Worm (Caenorhabditis elegans) whole organism, L3 larva: Measurements from ENCODE around the gene Y39A1A.27.

Experiments
- ama-1 ChIP-seq: fragments of 150-350 bp; optimal IDR thresholded peaks from 2 replicates; lab custom pipeline; 2018
- ceh-16 ChIP-seq: sonication (generic microtip); optimal IDR thresholded peaks from 2 replicates; lab custom pipeline; 2017; ENCODE audit warnings: missing biosample characterization, missing genetic modification characterization
- ceh-28 ChIP-seq: fragments of 150-350 bp; optimal IDR thresholded peaks from 2 replicates; lab custom pipeline; 2014; ENCODE audit warnings: missing biosample characterization, missing genetic modification reagents, missing genetic modification characterization
- ceh-9 ChIP-seq: sonication (generic microtip); optimal IDR thresholded peaks from 2 replicates; lab custom pipeline; 2018; ENCODE audit warnings: missing biosample characterization, missing genetic modification characterization
- egl-5 ChIP-seq: fragments of 150-350 bp; optimal IDR thresholded peaks from 2 replicates; lab custom pipeline; 2017; ENCODE audit warnings: missing biosample characterization, missing genetic modification reagents, missing genetic modification characterization, inconsistent platforms
- elt-1 ChIP-seq: fragments of 150-350 bp; optimal IDR thresholded peaks from 2 replicates; lab custom pipeline; 2014; ENCODE audit warnings: missing biosample characterization, missing genetic modification characterization
- elt-2 ChIP-seq: sonication (generic microtip); optimal IDR thresholded peaks from 2 replicates; lab custom pipeline; 2016; ENCODE audit warnings: missing genetic modification reagents, mild to moderate bottlenecking, missing genetic modification characterization, missing compliant biosample characterization
- elt-3 ChIP-seq, 3 experiments: fragments of 150-350 bp in 1 of 3; sonication (generic microtip) in 2 of 3; optimal IDR thresholded peaks; 2 replicates in 2 of 3; 4 replicates in 1 of 3; lab custom pipeline; 2014 to 2017; ENCODE audit warnings: missing biosample characterization in 3 of 3, missing genetic modification characterization in 3 of 3
- fkh-10 ChIP-seq: sonication (generic microtip); optimal IDR thresholded peaks from 2 replicates; lab custom pipeline; 2017; ENCODE audit warnings: missing biosample characterization, missing genetic modification reagents, missing genetic modification characterization
- fkh-2 ChIP-seq: fragments of 150-350 bp; optimal IDR thresholded peaks from 2 replicates; lab custom pipeline; 2014; ENCODE audit warnings: missing biosample characterization, missing genetic modification reagents, missing genetic modification characterization
- fos-1 ChIP-seq: fragments of 150-350 bp; optimal IDR thresholded peaks from 2 replicates; lab custom pipeline; 2014; ENCODE audit warnings: missing biosample characterization, missing genetic modification characterization
- hmg-11 ChIP-seq: sonication (generic microtip); optimal IDR thresholded peaks from 2 replicates; lab custom pipeline; 2016; ENCODE audit warnings: missing genetic modification characterization, missing compliant biosample characterization
- jun-1 ChIP-seq: fragments of 150-350 bp; optimal IDR thresholded peaks from 2 replicates; lab custom pipeline; 2014; ENCODE audit warnings: missing biosample characterization, missing genetic modification reagents, missing genetic modification characterization
- lin-15B ChIP-seq: fragments of 150-350 bp; optimal IDR thresholded peaks from 2 replicates; lab custom pipeline; 2014; ENCODE audit warnings: missing biosample characterization, missing genetic modification characterization
- lin-39 ChIP-seq: fragments of 150-350 bp; optimal IDR thresholded peaks from 2 replicates; lab custom pipeline; 2018; ENCODE audit warnings: missing biosample characterization, missing genetic modification reagents, missing genetic modification characterization
- lsy-12 ChIP-seq: sonication (generic microtip); optimal IDR thresholded peaks from 2 replicates; lab custom pipeline; 2016; ENCODE audit warnings: mild to moderate bottlenecking, missing genetic modification characterization, missing compliant biosample characterization
- mdl-1 ChIP-seq: fragments of 150-350 bp; optimal IDR thresholded peaks from 2 replicates; lab custom pipeline; 2014; ENCODE audit warnings: missing biosample characterization, missing genetic modification characterization
- mml-1 ChIP-seq: fragments of 150-350 bp; sonication (generic microtip); optimal IDR thresholded peaks from 3 replicates; lab custom pipeline; 2014; ENCODE audit warnings: missing biosample characterization, missing genetic modification characterization
- nfya-1 ChIP-seq: sonication (generic microtip); optimal IDR thresholded peaks from 2 replicates; lab custom pipeline; 2017; ENCODE audit warnings: missing genetic modification characterization, mild to moderate bottlenecking, missing compliant biosample characterization, antibody characterized with exemption, moderate library complexity; ENCODE audit not compliant: insufficient read depth
- nhr-11 ChIP-seq: fragments of 150-350 bp; optimal IDR thresholded peaks from 2 replicates; lab custom pipeline; 2014; ENCODE audit warnings: missing biosample characterization, missing genetic modification characterization
- nhr-12 ChIP-seq: fragments of 150-350 bp; optimal IDR thresholded peaks from 2 replicates; lab custom pipeline; 2014; ENCODE audit warnings: missing biosample characterization, missing genetic modification characterization
- nhr-23 ChIP-seq: fragments of 150-350 bp; optimal IDR thresholded peaks from 2 replicates; lab custom pipeline; 2014; ENCODE audit warnings: missing biosample characterization, missing genetic modification reagents, missing genetic modification characterization
- nhr-237 ChIP-seq: fragments of 150-350 bp; optimal IDR thresholded peaks from 2 replicates; lab custom pipeline; 2014; ENCODE audit warnings: missing biosample characterization, missing genetic modification characterization
- nhr-25 ChIP-seq: sonication (generic microtip); optimal IDR thresholded peaks from 2 replicates; lab custom pipeline; 2017; ENCODE audit warnings: missing biosample characterization, missing genetic modification characterization
- nhr-28 ChIP-seq: fragments of 150-350 bp; optimal IDR thresholded peaks from 2 replicates; lab custom pipeline; 2014; ENCODE audit warnings: missing biosample characterization, missing genetic modification characterization
- nhr-43 ChIP-seq: sonication (generic microtip); optimal IDR thresholded peaks from 2 replicates; lab custom pipeline; 2016; ENCODE audit warnings: mild to moderate bottlenecking, missing genetic modification characterization, missing compliant biosample characterization; ENCODE audit not compliant: poor library complexity, severe bottlenecking
- nhr-77 ChIP-seq: fragments of 150-350 bp; optimal IDR thresholded peaks from 2 replicates; lab custom pipeline; 2014; ENCODE audit warnings: missing biosample characterization, missing genetic modification characterization
- pha-4 ChIP-seq: fragments of 150-350 bp; optimal IDR thresholded peaks from 2 replicates; lab custom pipeline; 2014; ENCODE audit warnings: missing biosample characterization, missing genetic modification reagents, missing genetic modification characterization
- sea-2 ChIP-seq: fragments of 150-350 bp; sonication (generic microtip); optimal IDR thresholded peaks from 4 replicates; lab custom pipeline; 2014; ENCODE audit warnings: missing biosample characterization, missing genetic modification reagents, missing genetic modification characterization
- tbx-2 ChIP-seq: sonication (generic microtip); optimal IDR thresholded peaks from 2 replicates; lab custom pipeline; 2016; ENCODE audit warnings: mild to moderate bottlenecking, missing genetic modification characterization, missing compliant biosample characterization
- unc-39 ChIP-seq: sonication (generic microtip); optimal IDR thresholded peaks from 4 replicates; lab custom pipeline; 2017; ENCODE audit warnings: missing biosample characterization, missing genetic modification characterization
- unc-62 ChIP-seq: fragments of 150-350 bp; sonication (generic microtip); optimal IDR thresholded peaks from 4 replicates; lab custom pipeline; 2014; ENCODE audit warnings: missing biosample characterization, missing genetic modification reagents, missing genetic modification characterization
- zag-1 ChIP-seq: fragments of 150-350 bp; optimal IDR thresholded peaks from 2 replicates; lab custom pipeline; 2014; ENCODE audit warnings: missing biosample characterization, missing genetic modification characterization

Y39A1A.27 gene

DNA sequence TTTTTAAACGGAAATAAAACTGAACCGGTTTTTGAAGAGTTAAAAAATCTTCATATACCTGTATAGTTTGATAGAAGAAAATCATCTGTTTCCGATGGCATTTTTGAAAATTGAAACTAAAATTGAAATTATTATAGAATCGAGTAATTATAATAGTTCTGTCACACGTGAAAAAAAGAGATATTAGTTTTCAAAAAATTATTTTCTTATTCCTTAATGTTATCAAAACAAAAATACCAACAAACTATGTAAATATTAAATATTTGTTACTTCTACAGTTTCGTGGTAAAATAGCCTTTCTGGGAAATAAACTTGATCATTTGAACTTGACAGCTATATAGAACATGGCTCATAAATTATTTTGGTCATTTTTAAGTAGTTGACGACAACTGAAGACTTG, 9.7 kb upstream of the Y39A1A.27 start, which contains the start of gene swt-4:
swt-4 (minus strand) TSS at position 101 of the 400 bp plus-strand sequence.
- no peak for TF ChIP-seq nhr-77 (tag; lab: Kevin White, UChicago)
- TF ChIP-seq zag-1 (tag; lab: Kevin White, UChicago), result no peak
- TF ChIP-seq fos-1 (tag; lab: Kevin White, UChicago), result no peak
- TF ChIP-seq nhr-23 (tag; lab: Kevin White, UChicago), result no peak
- no peak for TF ChIP-seq pha-4 (tag; lab: Kevin White, UChicago)
- TF ChIP-seq fkh-2 (tag; lab: Kevin White, UChicago), result no peak
- no peak for TF ChIP-seq ceh-16

DNA sequence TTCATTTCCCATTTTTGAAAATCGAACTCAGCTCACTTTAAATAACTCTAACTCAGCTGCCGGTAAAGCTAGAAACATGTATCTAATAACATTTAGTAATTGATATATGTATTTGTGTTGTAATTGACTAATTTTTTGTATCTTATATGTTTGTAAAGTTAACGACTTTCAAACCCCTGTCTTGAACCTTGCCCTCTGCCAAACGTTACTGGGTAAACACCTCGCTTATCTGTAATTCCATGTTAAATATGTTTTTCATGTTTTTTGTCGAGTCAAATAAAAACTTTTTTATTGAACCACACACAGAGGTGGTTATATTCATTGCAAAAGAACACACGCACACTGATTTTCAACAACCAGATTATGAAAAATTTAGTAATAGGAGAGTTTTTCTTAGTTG, 9.0 kb upstream of the Y39A1A.27 start:
- TF ChIP-seq lsy-12 (peak; percentile 3), pha-4 (tag; lab: Kevin White, UChicago) (peak; percentile 48), nhr-25 (tag; lab: Kevin White, UChicago) (no peak), nhr-77 (tag; lab: Kevin White, UChicago) (no peak), ceh-9 (no peak), sea-2 (no peak)

DNA sequence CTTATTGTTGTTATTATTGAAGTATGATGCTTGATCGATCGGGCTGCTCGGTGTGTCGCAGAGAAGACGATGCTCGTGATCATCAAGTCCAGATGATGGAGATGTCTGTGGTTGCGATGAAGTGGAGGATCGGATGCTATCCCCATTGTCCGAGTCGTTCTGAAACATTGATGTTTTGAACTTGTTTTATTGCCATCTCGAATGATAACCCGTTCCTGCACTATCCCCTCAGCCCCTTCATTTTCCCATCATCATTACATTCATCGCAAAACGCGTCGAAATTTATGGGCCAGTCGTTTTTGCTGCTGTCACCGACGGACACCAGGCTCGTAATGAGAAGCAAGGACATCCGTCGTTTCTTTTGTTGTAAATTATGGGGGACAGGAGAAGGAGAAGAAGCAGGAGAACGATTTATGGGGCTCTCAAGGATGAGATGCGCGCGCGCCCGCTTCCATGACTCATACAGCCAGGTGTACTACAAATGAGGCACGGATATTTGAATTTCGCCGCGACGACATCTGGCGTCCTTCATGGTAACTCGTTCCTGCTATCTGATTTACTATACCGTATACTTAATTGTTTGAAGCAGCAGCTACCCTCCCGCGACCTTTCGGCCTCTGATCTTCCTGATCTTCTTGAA, 6.8 kb upstream of the Y39A1A.27 start:
- TF ChIP-seq nhr-28 (tag; lab: Kevin White, UChicago) (no peak), unc-39 (tag; lab: Kevin White, UChicago) (no peak), mdl-1 (tag; lab: Kevin White, UChicago) (no peak), egl-5 (tag; lab: Kevin White, UChicago) (peak; percentile 12), nhr-25 (tag; lab: Kevin White, UChicago) (peak; percentile 20), ama-1 (lab: Kevin White, UChicago) (peak; percentile 52)

DNA sequence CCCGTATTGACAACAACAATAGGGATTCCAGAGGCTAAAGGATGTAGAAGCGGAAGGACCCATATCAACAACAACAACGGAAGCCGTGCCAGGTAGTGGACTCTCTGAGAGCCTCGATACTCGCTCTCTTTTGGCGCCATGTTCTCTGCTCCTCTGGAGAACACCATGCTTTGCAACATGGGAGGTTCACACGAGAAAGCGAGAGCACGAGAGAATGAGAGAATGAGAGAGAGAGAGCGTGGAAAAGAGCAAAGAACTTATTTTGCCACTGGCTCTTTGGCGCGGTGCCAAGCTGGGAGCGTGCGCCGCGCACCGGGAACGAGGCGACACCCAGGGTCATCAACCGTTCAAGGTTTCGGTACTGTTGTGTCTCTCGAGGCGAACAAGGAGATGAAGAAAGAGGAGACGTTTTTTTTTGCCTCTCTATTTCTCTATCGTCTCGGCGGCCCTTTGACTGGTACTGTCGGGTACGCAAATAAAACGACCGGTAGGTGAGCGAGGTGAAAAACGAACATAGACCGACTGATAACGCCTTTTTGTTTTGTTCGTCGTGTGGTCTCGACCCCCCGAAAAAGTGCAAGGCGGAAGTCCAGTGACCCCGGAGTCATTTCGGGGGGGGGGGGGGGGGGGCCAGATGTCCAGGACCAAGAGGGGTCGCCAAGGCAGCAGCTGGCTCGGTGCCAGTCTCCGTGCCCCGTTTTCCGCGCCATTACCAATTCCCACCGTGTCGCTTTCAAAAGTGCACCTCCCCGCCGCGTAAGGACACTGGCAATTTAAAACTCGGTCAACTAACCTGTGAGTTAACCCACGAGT, 6.0 kb upstream of the Y39A1A.27 start, which contains the start of gene Y39A1A.10:
Y39A1A.10 (plus strand) TSS at position 139 of the 813 bp plus-strand sequence.
- TF ChIP-seq elt-3 (tag; optimal IDR thresholded peaks at IDR 0.05; lab: Kevin White, UChicago) (no peak), unc-62 (GFP tag; lab: Kevin White, UChicago) (no peak), elt-2 (peak; percentile 24), fkh-10 (GFP tag; lab: Kevin White, UChicago) (no peak), nhr-25 (tag; lab: Kevin White, UChicago) (peak; percentile 83), nhr-12 (tag; lab: Kevin White, UChicago) (no peak), nhr-23 (tag; lab: Kevin White, UChicago) (peak; percentile 68), elt-1 (no peak), tbx-2 (tag; lab: Kevin White, UChicago) (peak; percentile 39), jun-1 (tag; lab: Kevin White, UChicago) (peak; percentile 33), nfya-1 (tag; lab: Kevin White, UChicago) (peak; percentile 27), nhr-237 (tag; lab: Kevin White, UChicago) (no peak), pha-4 (tag; lab: Kevin White, UChicago) (peak; percentile 81), ama-1 (lab: Kevin White, UChicago) (no peak), fkh-2 (tag; lab: Kevin White, UChicago) (no peak), lin-15B (tag; lab: Kevin White, UChicago) (no peak), lin-39 (tag; lab: Kevin White, UChicago) (peak; percentile 37), nhr-11 (peak; percentile 24), ceh-28 (tag; lab: Kevin White, UChicago) (peak; percentile 21), lsy-12 (no peak), hmg-11 (tag; lab: Kevin White, UChicago) (peak; percentile 31), nhr-28 (tag; lab: Kevin White, UChicago) (no peak), mml-1 (no peak), nhr-43 (no peak)
- TF ChIP-seq, all 47 proteins: peak for 11
